Fruit fly (Drosophila melanogaster): ENCODE results near the gene Jon25Biii.

The Jon25Biii gene

DNA sequence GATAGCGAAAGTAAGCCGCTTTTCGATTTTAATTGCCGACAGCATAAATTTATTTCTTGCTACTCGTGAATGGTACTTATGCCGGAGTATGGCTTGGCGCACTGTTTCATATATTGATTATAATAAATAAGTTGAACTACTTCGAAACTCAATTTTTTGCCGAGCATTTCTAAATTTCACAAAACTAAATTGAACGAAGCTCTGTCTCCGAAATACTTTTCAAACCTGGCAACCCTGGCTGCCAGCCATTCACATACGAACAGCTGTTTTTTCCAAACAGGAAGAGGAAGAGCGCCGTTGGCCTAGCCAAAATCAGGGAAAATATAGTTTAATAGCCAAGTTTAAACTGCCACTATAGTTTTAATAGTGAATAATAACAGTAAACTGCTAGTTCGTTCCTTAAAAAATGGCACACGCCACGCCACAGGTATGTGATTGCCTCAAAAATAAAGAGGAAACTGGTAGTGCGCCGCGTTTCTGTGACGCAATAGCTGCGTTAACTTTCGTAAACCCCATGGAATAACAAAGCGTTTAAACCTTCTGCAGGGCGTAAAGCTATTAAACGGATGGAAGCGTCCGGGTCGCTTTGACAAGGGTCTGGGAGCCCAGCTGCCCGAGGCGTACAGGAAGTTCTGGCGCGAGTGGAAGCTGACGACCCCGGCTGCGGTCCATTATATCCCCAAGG is 23.3 kb upstream of the Jon25Biii start, which contains the start of gene mRpL28 (continued):
- TF ChIP-seq CG8089 (GFP tag; optimal IDR thresholded peaks at IDR 0.05) = no peak
- TF ChIP-seq hkb (optimal IDR thresholded peaks at IDR 0.05) = no peak
- no peak for TF ChIP-seq hkb (GFP tag; IDR thresholded peaks at IDR 0.05)
- no peak for TF ChIP-seq toy (GFP tag; IDR thresholded peaks at IDR 0.05)
- no peak for TF ChIP-seq Fer3 (tag; optimal IDR thresholded peaks at IDR 0.05)
- peak; percentile 20 for TF ChIP-seq CG6683 (GFP tag; optimal IDR thresholded peaks at IDR 0.05)
- TF ChIP-seq Mes4 (GFP tag; optimal IDR thresholded peaks at IDR 0.05) = no peak
- no peak for TF ChIP-seq Kr (GFP tag; optimal IDR thresholded peaks at IDR 0.05)
- TF ChIP-seq Abd-B (GFP tag; optimal IDR thresholded peaks at IDR 0.05) = no peak
- peak; percentile 18 for TF ChIP-seq Mad (GFP tag; optimal IDR thresholded peaks at IDR 0.05)
- no peak for TF ChIP-seq CG11723 (GFP tag; optimal IDR thresholded peaks at IDR 0.05)
- TF ChIP-seq CG12744 (GFP tag; optimal IDR thresholded peaks at IDR 0.05) = no peak
- TF ChIP-seq CG12942 (GFP tag; optimal IDR thresholded peaks at IDR 0.05) = no peak
- TF ChIP-seq CG6254 (GFP tag; optimal IDR thresholded peaks at IDR 0.05) = no peak
- TF ChIP-seq unpg (GFP tag; optimal IDR thresholded peaks at IDR 0.05) = peak; percentile 20
- no peak for TF ChIP-seq dysf (GFP tag; IDR thresholded peaks at IDR 0.05)
- no peak for TF ChIP-seq Hr51 (GFP tag; optimal IDR thresholded peaks at IDR 0.05)
- no peak for TF ChIP-seq chn (GFP tag; optimal IDR thresholded peaks at IDR 0.05)
- no peak for TF ChIP-seq CG11695 (GFP tag; IDR thresholded peaks at IDR 0.05)
- no peak for TF ChIP-seq dmrt11E (tag; optimal IDR thresholded peaks at IDR 0.05)
- TF ChIP-seq dpn (GFP tag; optimal IDR thresholded peaks at IDR 0.05) = no peak
- no peak for TF ChIP-seq CG4404 (GFP tag; IDR thresholded peaks at IDR 0.05)
- TF ChIP-seq br (optimal IDR thresholded peaks at IDR 0.05) = no peak
- no peak for TF ChIP-seq Taf1 (GFP tag; IDR thresholded peaks at IDR 0.05)
- TF ChIP-seq CkIIα-i1 (GFP tag; IDR thresholded peaks at IDR 0.05) = no peak
- no peak for TF ChIP-seq CG11085 (GFP tag; IDR thresholded peaks at IDR 0.05)
- TF ChIP-seq BtbVII (GFP tag; optimal IDR thresholded peaks at IDR 0.05) = peak; percentile 14
- no peak for TF ChIP-seq Hr39 (optimal IDR thresholded peaks at IDR 0.05)
- no peak for TF ChIP-seq CG4282 (GFP tag; optimal IDR thresholded peaks at IDR 0.05)
- TF ChIP-seq CG2129 (GFP tag; IDR thresholded peaks at IDR 0.05; ENCODE audit: partially characterized antibody) = no peak
- no peak for TF ChIP-seq CG12299 (tag; optimal IDR thresholded peaks at IDR 0.05)
- no peak for TF ChIP-seq CG13775 (GFP tag; optimal IDR thresholded peaks at IDR 0.05)
- no peak for TF ChIP-seq en (GFP tag; optimal IDR thresholded peaks at IDR 0.05)
- TF ChIP-seq CG30403 (GFP tag; optimal IDR thresholded peaks at IDR 0.05) = no peak
- no peak for TF ChIP-seq CG8281 (tag; optimal IDR thresholded peaks at IDR 0.05)
- TF ChIP-seq Xbp1 (GFP tag; optimal IDR thresholded peaks at IDR 0.05) = no peak
- TF ChIP-seq hb (GFP tag; IDR thresholded peaks at IDR 0.05; ENCODE audit: partially characterized antibody) = no peak
- TF ChIP-seq CG12071 (GFP tag; optimal IDR thresholded peaks at IDR 0.05) = no peak
- TF ChIP-seq E2f2 (GFP tag; IDR thresholded peaks at IDR 0.05) = 0 out of 2 replicates have a peak, but pooled peaks have one; percentile 7
- no peak for TF ChIP-seq CG3838 (GFP tag; optimal IDR thresholded peaks at IDR 0.05)
- no peak for TF ChIP-seq CG17912 (GFP tag; optimal IDR thresholded peaks at IDR 0.05)
- no peak for TF ChIP-seq NC2β (GFP tag; optimal IDR thresholded peaks at IDR 0.05)
- peak; percentile 42 for TF ChIP-seq CG1603 (tag; optimal IDR thresholded peaks at IDR 0.05)
- no peak for TF ChIP-seq disco-r (GFP tag; optimal IDR thresholded peaks at IDR 0.05)
- no peak for TF ChIP-seq gt (GFP tag; IDR thresholded peaks at IDR 0.05)
- no peak for TF ChIP-seq luna (GFP tag; optimal IDR thresholded peaks at IDR 0.05)
- TF ChIP-seq CG7372 (GFP tag; IDR thresholded peaks at IDR 0.05) = no peak
- no peak for TF ChIP-seq tio (GFP tag; optimal IDR thresholded peaks at IDR 0.05)
- TF ChIP-seq lbe (GFP tag; optimal IDR thresholded peaks at IDR 0.05) = peak; percentile 35
- TF ChIP-seq Hmx (GFP tag; optimal IDR thresholded peaks at IDR 0.05) = no peak
- TF ChIP-seq CG2875 (GFP tag; optimal IDR thresholded peaks at IDR 0.05) = no peak
- TF ChIP-seq CG7987 (GFP tag; optimal IDR thresholded peaks at IDR 0.05) = no peak
